Fruit fly (Drosophila melanogaster) whole organism, embryonic: ENCODE data around the gene Dok.

Experiments
- Abd-B ChIP-seq: fragments of 200-800 bp; sonication (Bioruptor generic); optimal IDR thresholded peaks from 2 replicates; lab custom pipeline; 2018; ENCODE audit warnings: missing biosample characterization, mild to moderate bottlenecking, missing genetic modification characterization, moderate library complexity
- BtbVII ChIP-seq: fragments of 200-800 bp; sonication (Bioruptor generic); optimal IDR thresholded peaks from 3 replicates; lab custom pipeline; 2017; ENCODE audit warnings: missing biosample characterization, mild to moderate bottlenecking, missing genetic modification characterization
- Bteb2 ChIP-seq: fragments of 200-800 bp; sonication (Bioruptor generic); optimal IDR thresholded peaks from 2 replicates; lab custom pipeline; 2016; ENCODE audit warnings: missing biosample characterization, missing genetic modification characterization
- CG1024 ChIP-seq: fragments of 200-800 bp; sonication (Bioruptor generic); IDR thresholded peaks from 2 replicates; pipeline ENCODE4 v1.3.6; 2022; ENCODE audit warnings: missing biosample characterization, missing genetic modification characterization
- CG11504 ChIP-seq: fragments of 200-800 bp; sonication (Bioruptor generic); optimal IDR thresholded peaks from 3 replicates; lab custom pipeline; 2019; ENCODE audit warnings: missing biosample characterization, mild to moderate bottlenecking, missing genetic modification characterization, moderate library complexity
- CG11695 ChIP-seq: fragments of 200-800 bp; sonication (Bioruptor generic); IDR thresholded peaks from 3 replicates; pipeline ENCODE4 v1.3.6; 2022; ENCODE audit warnings: missing biosample characterization, missing genetic modification characterization
- CG12744 ChIP-seq: fragments of 200-800 bp; sonication (Bioruptor generic); optimal IDR thresholded peaks from 2 replicates; lab custom pipeline; 2016; ENCODE audit warnings: missing biosample characterization, missing genetic modification characterization
- CG14441 ChIP-seq: fragments of 200-800 bp; sonication (Bioruptor generic); IDR thresholded peaks from 2 replicates; pipeline ENCODE4 v1.3.6; 2022; ENCODE audit warnings: missing biosample characterization, missing genetic modification characterization
- CG15696 ChIP-seq: fragments of 200-800 bp; sonication (Bioruptor generic); optimal IDR thresholded peaks from 2 replicates; lab custom pipeline; 2019; ENCODE audit warnings: missing biosample characterization, mild to moderate bottlenecking, missing genetic modification characterization, moderate library complexity
- CG1602 ChIP-seq: fragments of 200-800 bp; sonication (Bioruptor generic); optimal IDR thresholded peaks from 3 replicates; lab custom pipeline; 2016; ENCODE audit warnings: missing biosample characterization, missing genetic modification characterization
- CG16813 ChIP-seq: fragments of 200-800 bp; sonication (Bioruptor generic); IDR thresholded peaks from 3 replicates; pipeline ENCODE4 v1.3.6; 2022; ENCODE audit warnings: missing biosample characterization, missing genetic modification characterization; ENCODE audit not compliant: partially characterized antibody
- CG16863 ChIP-seq: fragments of 200-800 bp; sonication (Bioruptor generic); optimal IDR thresholded peaks from 3 replicates; lab custom pipeline; 2016; ENCODE audit warnings: missing biosample characterization, missing genetic modification characterization
- CG1832 ChIP-seq: fragments of 200-800 bp; sonication (Bioruptor generic); optimal IDR thresholded peaks from 2 replicates; lab custom pipeline; 2017; ENCODE audit warnings: missing biosample characterization, mild to moderate bottlenecking, missing genetic modification characterization, inconsistent platforms
- CG18599 ChIP-seq: fragments of 200-800 bp; sonication (Bioruptor generic); optimal IDR thresholded peaks from 3 replicates; lab custom pipeline; 2017; ENCODE audit warnings: missing biosample characterization, missing genetic modification characterization, mild to moderate bottlenecking, moderate library complexity, missing genetic modification reagents
- CG31388 ChIP-seq: fragments of 200-800 bp; sonication (Bioruptor generic); optimal IDR thresholded peaks from 2 replicates; lab custom pipeline; 2016; ENCODE audit warnings: missing biosample characterization, missing genetic modification characterization
- CG31441 ChIP-seq: fragments of 200-800 bp; sonication (Bioruptor generic); IDR thresholded peaks from 2 replicates; pipeline ENCODE4 v1.3.6; 2022; ENCODE audit warnings: missing biosample characterization, missing genetic modification characterization
- CG3163 ChIP-seq: fragments of 200-800 bp; sonication (Bioruptor generic); optimal IDR thresholded peaks from 3 replicates; lab custom pipeline; 2016; ENCODE audit warnings: missing biosample characterization, missing genetic modification characterization
- CG34422 ChIP-seq: fragments of 200-800 bp; sonication (Bioruptor generic); IDR thresholded peaks from 3 replicates; pipeline ENCODE4 v1.3.6; 2022; ENCODE audit warnings: missing biosample characterization, missing genetic modification characterization
- CG4328 ChIP-seq: fragments of 200-800 bp; sonication (Bioruptor generic); optimal IDR thresholded peaks from 3 replicates; lab custom pipeline; 2017; ENCODE audit warnings: missing biosample characterization, missing genetic modification reagents, missing genetic modification characterization
- CG4854 ChIP-seq: fragments of 200-800 bp; sonication (Bioruptor generic); optimal IDR thresholded peaks from 2 replicates; lab custom pipeline; 2016; ENCODE audit warnings: missing biosample characterization, missing genetic modification characterization, inconsistent platforms
- CG7556 ChIP-seq: fragments of 200-800 bp; sonication (Bioruptor generic); optimal IDR thresholded peaks from 2 replicates; lab custom pipeline; 2017; ENCODE audit warnings: missing biosample characterization, mild to moderate bottlenecking, missing genetic modification characterization
- CG8924 ChIP-seq: fragments of 200-800 bp; optimal IDR thresholded peaks from 3 replicates; lab custom pipeline; 2019; ENCODE audit warnings: missing biosample characterization, mild to moderate bottlenecking, missing genetic modification characterization, moderate library complexity
- D19B ChIP-seq: fragments of 200-800 bp; sonication (Bioruptor generic); optimal IDR thresholded peaks from 2 replicates; lab custom pipeline; 2017; ENCODE audit warnings: missing biosample characterization, mild to moderate bottlenecking, missing genetic modification characterization
- Dll ChIP-seq: fragments of 200-800 bp; sonication (Bioruptor generic); IDR thresholded peaks from 4 replicates; pipeline ENCODE4 v1.3.6; 2022; ENCODE audit warnings: missing biosample characterization, missing genetic modification characterization; ENCODE audit not compliant: partially characterized antibody
- Hmx ChIP-seq: fragments of 200-800 bp; sonication (Bioruptor generic); optimal IDR thresholded peaks from 2 replicates; lab custom pipeline; 2016; ENCODE audit warnings: missing biosample characterization, missing genetic modification characterization
- Lpt ChIP-seq: fragments of >200 bp; optimal IDR thresholded peaks from 2 replicates; lab custom pipeline; 2018; ENCODE audit warnings: missing biosample characterization, missing genetic modification characterization
- Mes4 ChIP-seq: fragments of 200-800 bp; sonication (Bioruptor generic); optimal IDR thresholded peaks from 2 replicates; lab custom pipeline; 2016; ENCODE audit warnings: missing biosample characterization, missing genetic modification characterization
- Sox102F ChIP-seq: fragments of 200-800 bp; sonication (Bioruptor generic); optimal IDR thresholded peaks from 2 replicates; lab custom pipeline; 2018; ENCODE audit warnings: missing biosample characterization, mild to moderate bottlenecking, missing genetic modification characterization, moderate library complexity
- ara ChIP-seq: fragments of 200-800 bp; sonication (Bioruptor generic); IDR thresholded peaks from 2 replicates; pipeline ENCODE4 v1.3.6; 2022; ENCODE audit warnings: missing biosample characterization, missing genetic modification characterization
- ash1 ChIP-seq: fragments of 200-800 bp; sonication (Bioruptor generic); optimal IDR thresholded peaks from 2 replicates; lab custom pipeline; 2018; ENCODE audit warnings: missing biosample characterization, mild to moderate bottlenecking, missing genetic modification characterization
- az2 ChIP-seq: fragments of 200-800 bp; sonication (Bioruptor generic); optimal IDR thresholded peaks from 3 replicates; lab custom pipeline; 2016; ENCODE audit warnings: missing biosample characterization, missing genetic modification characterization
- br ChIP-seq: fragments of >200 bp; optimal IDR thresholded peaks from 2 replicates; lab custom pipeline; 2017
- crp ChIP-seq, 2 experiments: fragments of 200-800 bp; sonication (Bioruptor generic); optimal IDR thresholded peaks; 2 replicates in 1 of 2; 3 replicates in 1 of 2; lab custom pipeline; 2017; ENCODE audit warnings: missing biosample characterization in 2 of 2, missing genetic modification characterization in 2 of 2, mild to moderate bottlenecking in 1 of 2, moderate library complexity in 1 of 2
- emc ChIP-seq: fragments of 200-800 bp; sonication (Bioruptor generic); optimal IDR thresholded peaks from 2 replicates; lab custom pipeline; 2016; ENCODE audit warnings: missing biosample characterization, missing genetic modification characterization
- fd3F ChIP-seq: fragments of 200-800 bp; sonication (Bioruptor generic); optimal IDR thresholded peaks from 2 replicates; lab custom pipeline; 2018; ENCODE audit warnings: missing biosample characterization, mild to moderate bottlenecking, missing genetic modification characterization, moderate library complexity
- h ChIP-seq: fragments of >200 bp; optimal IDR thresholded peaks from 2 replicates; lab custom pipeline; 2017
- ham ChIP-seq: fragments of 200-800 bp; sonication (Bioruptor generic); IDR thresholded peaks from 2 replicates; pipeline ENCODE4 v1.3.6; 2022; ENCODE audit warnings: missing biosample characterization, missing genetic modification characterization
- kay ChIP-seq: fragments of 200-800 bp; sonication (Bioruptor generic); optimal IDR thresholded peaks from 2 replicates; lab custom pipeline; 2016; ENCODE audit warnings: missing biosample characterization, missing genetic modification characterization
- lola ChIP-seq, 3 experiments: fragments of >200 bp in 2 of 3; fragments of 200-800 bp in 1 of 3; sonication (Bioruptor generic) in 1 of 3; optimal IDR thresholded peaks; 2 replicates each; lab custom pipeline; 2017 to 2019; ENCODE audit warnings: missing biosample characterization in 3 of 3, missing genetic modification characterization in 3 of 3, mild to moderate bottlenecking in 1 of 3, moderate library complexity in 1 of 3
- nom ChIP-seq: fragments of 200-800 bp; sonication (Bioruptor generic); optimal IDR thresholded peaks from 2 replicates; lab custom pipeline; 2017; ENCODE audit warnings: missing biosample characterization, missing genetic modification characterization, mild to moderate bottlenecking, moderate library complexity, missing genetic modification reagents
- org-1 ChIP-seq: fragments of 200-800 bp; sonication (Bioruptor generic); optimal IDR thresholded peaks from 2 replicates; lab custom pipeline; 2017; ENCODE audit warnings: missing biosample characterization, missing genetic modification characterization
- pan ChIP-seq, 4 experiments: fragments of >200 bp in 3 of 4; fragments of 200-800 bp in 1 of 4; sonication (Bioruptor generic) in 1 of 4; optimal IDR thresholded peaks in 3 of 4; IDR thresholded peaks in 1 of 4; 2 replicates each; pipeline versions ENCODE4 v1.3.6 to Lab custom; 2017 to 2022; ENCODE audit warnings: missing biosample characterization in 2 of 4, missing genetic modification characterization in 2 of 4, mixed read lengths in 1 of 4
- pum ChIP-seq: fragments of 200-800 bp; sonication (Bioruptor generic); optimal IDR thresholded peaks from 2 replicates; lab custom pipeline; 2016; ENCODE audit warnings: missing biosample characterization, missing genetic modification characterization
- rib ChIP-seq: fragments of 200-800 bp; sonication (Bioruptor generic); IDR thresholded peaks from 2 replicates; pipeline ENCODE4 v1.3.6; 2022; ENCODE audit warnings: missing biosample characterization, missing genetic modification characterization
- row ChIP-seq: fragments of 200-800 bp; sonication (Bioruptor generic); IDR thresholded peaks from 3 replicates; pipeline ENCODE4 v1.3.6; 2022; ENCODE audit warnings: missing biosample characterization, missing genetic modification characterization
- sisA ChIP-seq: fragments of 200-800 bp; sonication (Bioruptor generic); IDR thresholded peaks from 2 replicates; pipeline ENCODE4 v1.3.6; 2022; ENCODE audit warnings: missing biosample characterization, missing genetic modification characterization
- sna ChIP-seq: fragments of 200-800 bp; sonication (Bioruptor generic); IDR thresholded peaks from 2 replicates; pipeline ENCODE4 v1.3.6; 2022; ENCODE audit warnings: missing biosample characterization, missing genetic modification characterization; ENCODE audit not compliant: partially characterized antibody
- so ChIP-seq: fragments of 200-800 bp; sonication (Bioruptor generic); IDR thresholded peaks from 3 replicates; pipeline ENCODE4 v1.3.6; 2022; ENCODE audit warnings: missing biosample characterization, missing genetic modification characterization
- sqz ChIP-seq: fragments of 200-800 bp; sonication (Bioruptor generic); optimal IDR thresholded peaks from 3 replicates; lab custom pipeline; 2018; ENCODE audit warnings: missing biosample characterization, mild to moderate bottlenecking, missing genetic modification characterization
- unpg ChIP-seq: fragments of 200-800 bp; sonication (Bioruptor generic); optimal IDR thresholded peaks from 3 replicates; lab custom pipeline; 2018; ENCODE audit warnings: missing biosample characterization, mild to moderate bottlenecking, missing genetic modification characterization, moderate library complexity
- vfl ChIP-seq: fragments of 200-800 bp; sonication (Bioruptor generic); optimal IDR thresholded peaks from 2 replicates; lab custom pipeline; 2016; ENCODE audit warnings: missing biosample characterization, missing genetic modification characterization

Dok gene

DNA sequence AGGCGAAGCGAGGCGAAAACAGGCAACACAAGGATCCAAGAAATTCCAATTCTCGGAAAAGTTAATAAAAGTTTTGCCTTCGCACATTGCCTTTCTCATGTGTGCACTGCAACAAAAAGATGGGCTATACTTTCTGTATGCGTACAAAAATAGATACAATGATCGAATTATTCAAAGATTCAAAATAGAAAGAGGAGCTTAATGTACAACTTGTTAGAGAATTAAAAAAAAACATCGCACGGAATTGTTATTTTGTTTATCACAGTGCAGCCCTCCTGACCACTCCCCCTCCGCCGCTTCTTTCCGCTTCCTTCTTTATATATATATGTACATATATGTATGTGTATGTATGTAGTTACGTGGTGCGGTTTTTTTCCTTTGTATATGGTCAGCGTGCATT, 21.7 kb upstream of the Dok start (continued):
- TF ChIP-seq Bteb2 (no peak), sisA (GFP tag; lab: Robert Waterston, UW) (peak; percentile 45), ham (GFP tag; lab: Robert Waterston, UW) (no peak), az2 (peak; percentile 19), vfl (no peak), fd3F (GFP tag; lab: Kevin White, UChicago) (no peak), D19B (GFP tag; lab: Kevin White, UChicago) (no peak), CG4328 (GFP tag; lab: Kevin White, UChicago) (no peak), Dll (no peak), kay (no peak), CG12744 (GFP tag; lab: Kevin White, UChicago) (no peak), CG7556 (GFP tag; lab: Kevin White, UChicago) (no peak), CG8924 (tag; lab: Kevin White, UChicago) (no peak), CG14441 (no peak), CG16813 (no peak), org-1 (GFP tag; lab: Kevin White, UChicago) (no peak), CG4854 (GFP tag; lab: Kevin White, UChicago) (no peak), CG11504 (tag; lab: Kevin White, UChicago) (peak; percentile 37), Abd-B (GFP tag; lab: Kevin White, UChicago) (no peak), Mes4 (GFP tag; lab: Kevin White, UChicago) (no peak), rib (GFP tag; lab: Robert Waterston, UW) (no peak), row (GFP tag; lab: Robert Waterston, UW) (peak; percentile 55), h (lab: Kevin White, UChicago) (no peak), CG15696 (tag; lab: Kevin White, UChicago) (no peak), CG31388 (no peak), pum (GFP tag; lab: Kevin White, UChicago) (peak; percentile 24), emc (GFP tag; lab: Kevin White, UChicago) (no peak), CG34422 (GFP tag; lab: Robert Waterston, UW) (peak; percentile 31; the same call in 1 of the 3 replicates), CG31441 (GFP tag; lab: Robert Waterston, UW) (no peak; the same call in 1 of the 2 replicates), CG11695 (GFP tag; lab: Robert Waterston, UW) (0 out of 3 replicates have a peak, but pooled peaks have one; percentile 9), Lpt (GFP tag; lab: Kevin White, UChicago) (no peak), CG1602 (no peak), lola (GFP tag; optimal IDR thresholded peaks at IDR 0.05; lab: Kevin White, UChicago) (peak in 1 of 3 experiments; percentile 55), CG3163 (GFP tag; lab: Kevin White, UChicago) (no peak), unpg (GFP tag; lab: Kevin White, UChicago) (peak; percentile 48), br (no peak), Sox102F (GFP tag; lab: Kevin White, UChicago) (peak; percentile 43), CG16863 (no peak), so (no peak), nom (peak; percentile 87), ara (GFP tag; lab: Robert Waterston, UW) (peak; percentile 50; the same call in 1 of the 2 replicates), CG1832 (no peak), sqz (no peak), CG18599 (GFP tag; lab: Kevin White, UChicago) (no peak), Hmx (GFP tag; lab: Kevin White, UChicago) (no peak), ash1 (GFP tag; lab: Kevin White, UChicago) (no peak), crp (GFP tag; optimal IDR thresholded peaks at IDR 0.05; lab: Kevin White, UChicago) (no peak), pan (optimal IDR thresholded peaks at IDR 0.05; lab: Kevin White, UChicago) (no peak), pan (GFP tag; optimal IDR thresholded peaks at IDR 0.05 in 1 of 2, IDR thresholded peaks at IDR 0.05 in 1 of 2) (peak in 1 of 2 experiments; percentile 39), CG1024 (GFP tag; lab: Robert Waterston, UW) (0 out of 2 replicates have a peak, but pooled peaks have one; percentile 33), sna (GFP tag; lab: Robert Waterston, UW) (no peak), BtbVII (GFP tag; lab: Kevin White, UChicago) (no peak)
